Worm (Caenorhabditis elegans): ENCODE measurements around the gene R02E4.1.

Gene R02E4.1

ce11 chrX:4146046-4146445 is 41.7 kb upstream of the R02E4.1 start (continued):
- TF ChIP-seq spr-3 (GFP tag; optimal IDR thresholded peaks at IDR 0.05) (no peak), lir-3 (tag; optimal IDR thresholded peaks at IDR 0.05) (no peak), rbr-2 (tag; optimal IDR thresholded peaks at IDR 0.05) (no peak), egl-43 (GFP tag; IDR thresholded peaks at IDR 0.05) (no peak), dmd-8 (GFP tag; IDR thresholded peaks at IDR 0.05) (no peak), aha-1 (tag) (peak; percentile 29)

ce11 chrX:4145051-4145826 is 40.9 kb upstream of the R02E4.1 start:
- TF ChIP-seq snpc-4 (tag; optimal IDR thresholded peaks at IDR 0.05), result no peak
- TF ChIP-seq F49E8.2 (tag; optimal IDR thresholded peaks at IDR 0.05; ENCODE audit: borderline replicate concordance), result no peak
- TF ChIP-seq duxl-1 (tag; optimal IDR thresholded peaks at IDR 0.05; ENCODE audit: poor library complexity), result peak; percentile 45
- no peak for TF ChIP-seq pqm-1 (tag; optimal IDR thresholded peaks at IDR 0.05)
- no peak for TF ChIP-seq ceh-82 (tag; optimal IDR thresholded peaks at IDR 0.05)
- 0 out of 4 replicates have a peak, but pooled peaks have one; percentile 32 to 56 for TF ChIP-seq madf-5 (GFP tag; IDR thresholded peaks at IDR 0.05)
- TF ChIP-seq mdt-29 (GFP tag; IDR thresholded peaks at IDR 0.05), result peak; percentile 18; the same call in 1 of the 2 replicates
- TF ChIP-seq ztf-7 (tag; optimal IDR thresholded peaks at IDR 0.05), result no peak
- TF ChIP-seq dmd-9 (GFP tag; IDR thresholded peaks at IDR 0.05), result peak; percentile 82; the same call in 1 of the 2 replicates
- TF ChIP-seq mxl-3 (GFP tag; optimal IDR thresholded peaks at IDR 0.05), result peak; percentile 93
- peak; percentile 33; the same call in 1 of the 2 replicates for TF ChIP-seq arid-1 (GFP tag; conservative IDR thresholded peaks at IDR 0.05)
- TF ChIP-seq dmd-8 (GFP tag; IDR thresholded peaks at IDR 0.05), result no peak
- TF ChIP-seq lin-15B (tag; optimal IDR thresholded peaks at IDR 0.05), result no peak
- no peak for TF ChIP-seq sdz-12 (GFP tag; optimal IDR thresholded peaks at IDR 0.05)
- TF ChIP-seq spr-3 (GFP tag; optimal IDR thresholded peaks at IDR 0.05), result no peak
- TF ChIP-seq ama-1 (optimal IDR thresholded peaks at IDR 0.05), result peak; percentile 80
- TF ChIP-seq skn-1 (tag; optimal IDR thresholded peaks at IDR 0.05), result no peak
- no peak for TF ChIP-seq nhr-76 (tag; optimal IDR thresholded peaks at IDR 0.05)
- TF ChIP-seq zfp-3 (GFP tag; conservative IDR thresholded peaks at IDR 0.05), result no peak
- TF ChIP-seq saeg-2 (GFP tag; IDR thresholded peaks at IDR 0.05), result no peak
- TF ChIP-seq hlh-11 (tag; optimal IDR thresholded peaks at IDR 0.05), result peak; percentile 95
- TF ChIP-seq aly-2 (tag; optimal IDR thresholded peaks at IDR 0.05), result no peak
- TF ChIP-seq lin-13 (GFP tag; optimal IDR thresholded peaks at IDR 0.05), result peak; percentile 39
- peak; percentile 42 for TF ChIP-seq ZK337.2 (GFP tag; IDR thresholded peaks at IDR 0.05)
- peak; percentile 11 to 48 for TF ChIP-seq lsy-2 (tag; optimal IDR thresholded peaks at IDR 0.05)
- TF ChIP-seq T26A8.4 (GFP tag; IDR thresholded peaks at IDR 0.05), result peak; percentile 35
- no peak for TF ChIP-seq vab-7 (GFP tag; IDR thresholded peaks at IDR 0.05)
- TF ChIP-seq madf-9 (GFP tag; conservative IDR thresholded peaks at IDR 0.05), result 0 out of 2 replicates have a peak, but pooled peaks have one; percentile 7
- peak; percentile 35 to 83 for TF ChIP-seq hif-1 (tag; optimal IDR thresholded peaks at IDR 0.05)
- peak; percentile 62 for TF ChIP-seq hmg-1.1 (GFP tag; IDR thresholded peaks at IDR 0.05)
- no peak for TF ChIP-seq nhr-111 (GFP tag; optimal IDR thresholded peaks at IDR 0.05)
- TF ChIP-seq ctbp-1 (GFP tag; IDR thresholded peaks at IDR 0.05), result peak; percentile 57; the same call in 1 of the 2 replicates
- no peak for TF ChIP-seq ztf-11 (tag; optimal IDR thresholded peaks at IDR 0.05)
- TF ChIP-seq aha-1 (tag), result peak; percentile 100
- no peak for TF ChIP-seq lir-3 (tag; optimal IDR thresholded peaks at IDR 0.05)
- TF ChIP-seq rbr-2 (tag; optimal IDR thresholded peaks at IDR 0.05), result peak; percentile 54
- peak; percentile 48 for TF ChIP-seq nhr-10 (tag; optimal IDR thresholded peaks at IDR 0.05)
- TF ChIP-seq php-3 (GFP tag; IDR thresholded peaks at IDR 0.05), result peak; percentile 9; the same call in 1 of the 2 replicates
- no peak for TF ChIP-seq T20F7.1 (GFP tag; optimal IDR thresholded peaks at IDR 0.05)
- TF ChIP-seq mxl-2 (GFP tag; conservative IDR thresholded peaks at IDR 0.05), result peak; percentile 53; the same call in 1 of the 2 replicates
- TF ChIP-seq attf-4 (tag; optimal IDR thresholded peaks at IDR 0.05), result no peak
- TF ChIP-seq Y5F2A.4 (GFP tag; optimal IDR thresholded peaks at IDR 0.05), result peak; percentile 40
- TF ChIP-seq unc-39 (tag; optimal IDR thresholded peaks at IDR 0.05), result no peak
- TF ChIP-seq egl-43 (GFP tag; IDR thresholded peaks at IDR 0.05), result peak; percentile 75
- TF ChIP-seq dpl-1 (GFP tag; optimal IDR thresholded peaks at IDR 0.05), result peak; percentile 23
- TF ChIP-seq dmd-6 (GFP tag; IDR thresholded peaks at IDR 0.05), result peak; percentile 97
- TF ChIP-seq spr-1 (tag; optimal IDR thresholded peaks at IDR 0.05), result peak; percentile 9
